Fruit fly (Drosophila melanogaster): ENCODE measurements around the gene Nup58.

- no peak for TF ChIP-seq pan (optimal IDR thresholded peaks at IDR 0.05)
- no peak for TF ChIP-seq Dll (optimal IDR thresholded peaks at IDR 0.05)
- no peak for TF ChIP-seq CG8478 (optimal IDR thresholded peaks at IDR 0.05)
- TF ChIP-seq usp (GFP tag; optimal IDR thresholded peaks at IDR 0.05): no peak
- TF ChIP-seq psq (optimal IDR thresholded peaks at IDR 0.05): no peak
Observed at dm6 chr3R:19625300-19626230, 19.3 kb upstream of the Nup58 start.

Data from whole organism.